Worm (Caenorhabditis elegans) whole organism, L4/young adult: Measurements from ENCODE around the gene nhr-183.

ENCODE experiments used
- W03F9.2 ChIP-seq: fragments of 150-350 bp; optimal IDR thresholded peaks from 2 replicates; lab custom pipeline; 2014; ENCODE audit warnings: missing biosample characterization, missing genetic modification characterization
- him-1 ChIP-seq: sonication (generic microtip); optimal IDR thresholded peaks from 2 replicates; lab custom pipeline; 2016; ENCODE audit warnings: missing genotype, missing genetic modification reagents, missing genetic modification characterization, missing compliant biosample characterization

- TF ChIP-seq him-1 (tag; lab: Kevin White, UChicago) (no peak), W03F9.2 (tag; lab: Kevin White, UChicago) (no peak)
These were observed 27.8 kb upstream of the nhr-183 start, which contains the start of gene nhr-115 for ce11 chrV:2292240-2292639.
